Fruit fly (Drosophila melanogaster) S2 (cell line): ENCODE measurements around the gene Adgf-D.

ENCODE experiments used
- CG8478 ChIP-seq: fragments of >200 bp; optimal IDR thresholded peaks from 2 replicates; lab custom pipeline; 2018
- CTCF ChIP-seq, 2 experiments: fragments of >200 bp; optimal IDR thresholded peaks; 2 replicates each; lab custom pipeline; 2018

Gene Adgf-D

DNA sequence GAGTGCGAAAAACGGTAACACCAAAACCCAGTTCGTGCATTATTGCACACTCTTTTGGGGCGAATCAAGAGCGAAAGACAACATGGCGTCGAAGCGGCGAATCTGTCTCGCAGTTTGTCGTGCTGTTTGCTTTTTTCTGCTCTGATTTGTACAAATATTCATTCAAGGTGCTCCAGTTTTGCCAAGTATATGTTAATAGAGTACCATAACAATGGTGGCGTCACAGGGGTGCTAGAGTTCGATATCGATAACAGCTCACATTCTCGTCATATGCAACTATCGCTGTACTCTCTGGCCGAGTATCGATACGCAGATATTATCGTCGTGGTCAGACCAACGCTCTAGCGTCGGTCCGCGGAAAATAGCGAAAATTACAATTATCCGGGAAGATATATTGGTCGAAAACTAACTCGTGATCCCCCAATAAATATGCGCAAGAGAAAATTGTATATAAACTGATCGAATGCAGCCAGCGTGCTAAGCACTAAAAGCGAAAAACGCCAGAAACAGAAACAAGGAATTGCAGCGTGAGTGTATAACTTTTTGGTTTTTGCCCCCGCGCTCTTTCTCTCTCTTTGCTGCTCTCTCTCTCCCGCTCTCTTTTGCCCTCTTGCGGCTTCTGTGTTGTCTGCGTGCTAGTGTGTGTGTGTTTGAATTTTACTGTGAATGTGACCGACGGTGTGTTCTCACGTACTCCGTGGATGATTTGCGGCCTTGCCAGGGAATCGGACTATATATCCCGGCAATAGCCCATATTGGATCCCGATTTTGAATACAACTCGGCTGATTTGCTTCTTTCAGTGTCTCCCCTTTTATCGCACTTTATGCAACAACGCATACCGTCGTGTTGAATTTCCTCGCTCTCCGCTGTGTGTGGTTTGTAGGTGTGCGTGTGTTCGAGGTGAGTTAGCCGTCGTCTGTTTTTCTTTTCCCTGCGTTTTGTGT lies 21.3 kb downstream of the Adgf-D start, which contains the start of gene flfl:
Gene flfl, plus strand, starts transcription at position 298 of the 945 bp plus-strand sequence.
- TF ChIP-seq CTCF (optimal IDR thresholded peaks at IDR 0.05; lab: Kevin White, UChicago) (peak in 1 of 2 experiments; percentile 10), CG8478 (lab: Kevin White, UChicago) (no peak)

DNA sequence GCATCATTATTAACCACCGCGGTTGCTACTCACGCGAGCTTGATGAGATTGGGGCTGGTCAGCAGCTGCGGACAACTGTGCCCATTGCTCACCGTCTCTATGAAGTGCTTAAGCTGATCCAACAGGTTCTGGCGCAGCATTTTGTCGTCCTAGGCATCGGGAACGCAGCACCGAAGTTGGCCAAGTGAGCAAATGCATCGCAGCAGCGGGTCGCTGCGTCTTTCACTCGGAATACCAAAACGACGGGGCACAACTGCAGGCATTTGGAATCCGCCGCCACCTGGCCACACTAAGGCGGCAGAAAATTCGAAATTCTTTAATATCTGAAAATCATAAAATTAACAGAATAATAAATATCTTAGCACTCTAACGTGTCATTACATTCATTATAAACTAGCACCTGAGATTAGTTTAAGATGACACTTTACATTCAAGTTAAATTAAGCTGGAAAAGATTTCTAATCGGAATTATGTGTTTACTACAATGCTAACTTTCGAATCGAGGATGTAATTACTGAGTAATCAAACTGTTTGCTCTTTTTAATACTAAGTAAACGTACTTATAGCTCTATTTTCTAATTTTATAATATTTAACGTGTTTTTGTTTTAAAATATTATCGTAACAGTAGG lies 22.1 kb downstream of the Adgf-D start:
- TF ChIP-seq CTCF (optimal IDR thresholded peaks at IDR 0.05; lab: Kevin White, UChicago) (no peak), CG8478 (lab: Kevin White, UChicago) (no peak)

DNA sequence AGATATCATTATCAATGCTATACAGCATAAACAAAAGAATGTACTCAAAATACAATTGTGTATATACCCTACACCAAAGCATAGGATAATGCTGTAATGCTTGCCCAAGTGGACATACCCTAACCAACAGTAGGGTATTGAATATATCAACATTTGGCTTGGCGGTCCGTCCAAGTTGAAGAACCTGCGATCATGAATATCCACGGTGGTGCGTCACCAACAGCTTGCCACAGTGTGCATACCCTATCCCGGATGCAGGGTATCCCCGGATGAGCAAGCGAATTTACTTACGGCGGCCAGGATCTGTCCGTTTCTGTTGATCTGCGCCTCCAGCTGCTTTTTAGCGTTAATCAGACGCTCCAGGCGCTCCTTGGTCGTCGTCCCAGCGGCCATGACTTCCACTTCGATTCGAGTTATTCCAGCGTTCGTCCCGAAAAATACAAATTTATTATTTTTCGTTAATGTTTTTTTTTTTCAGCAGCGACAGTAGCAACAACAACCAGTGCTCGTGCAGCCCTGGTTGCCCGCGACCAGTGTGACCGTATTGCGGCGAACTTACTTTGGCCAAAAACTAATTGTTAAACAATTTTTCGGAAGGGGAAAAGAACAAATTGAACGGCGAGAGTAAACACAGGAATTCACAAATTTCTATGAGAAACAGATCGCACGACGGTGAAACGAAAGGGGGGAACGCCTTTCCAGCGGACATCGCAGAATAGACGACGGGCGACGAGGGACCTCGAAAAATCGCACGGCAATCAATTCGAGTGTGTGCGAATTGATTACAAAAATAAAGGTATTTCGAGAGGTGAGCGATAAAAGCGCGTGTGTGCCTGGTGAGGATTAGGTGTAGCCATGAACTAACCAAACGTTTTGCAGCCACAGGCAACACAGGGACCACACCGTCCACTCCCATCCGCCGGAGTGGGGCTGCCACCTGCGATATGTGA lies 28.8 kb downstream of the Adgf-D start, which contains the start of the genes Lkb1 and CG9588:
Gene Lkb1, plus strand, starts transcription at position 413 of the 950 bp plus-strand sequence.
Gene CG9588, minus strand, starts transcription at position 545 of the 950 bp plus-strand sequence.
- TF ChIP-seq CTCF (optimal IDR thresholded peaks at IDR 0.05; lab: Kevin White, UChicago) (peak; percentile 17 to 31), CG8478 (lab: Kevin White, UChicago) (no peak)

DNA sequence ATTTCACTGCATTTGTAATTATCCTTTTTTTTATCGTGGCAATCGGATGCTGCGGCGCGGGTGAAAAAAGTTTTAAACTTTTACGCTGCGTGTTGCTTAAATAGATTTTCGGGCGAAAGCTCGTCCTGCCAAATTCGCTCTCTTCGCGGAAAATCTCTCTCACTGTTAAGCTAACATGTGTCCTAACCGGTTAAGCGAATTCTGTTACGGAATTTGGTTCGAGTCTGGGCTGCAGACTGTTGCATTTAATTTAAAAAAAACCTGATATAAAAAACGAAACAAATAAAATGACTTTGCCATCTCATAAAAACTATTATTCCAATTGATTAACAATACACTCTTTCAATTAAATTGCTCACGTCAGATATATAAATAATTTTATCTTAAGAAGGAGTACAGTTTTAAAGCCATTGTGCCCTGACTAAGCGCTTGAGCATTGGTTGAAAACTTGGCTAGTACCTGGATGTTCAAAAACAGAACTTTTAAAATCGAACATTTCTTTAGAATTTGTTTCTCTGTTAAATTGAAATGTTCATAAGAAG lies 30.6 kb downstream of the Adgf-D start, which contains the start of gene Task6:
Gene Task6, minus strand, starts transcription at position 51 of the 542 bp plus-strand sequence.
- TF ChIP-seq CG8478 (lab: Kevin White, UChicago): no peak
- TF ChIP-seq CTCF (optimal IDR thresholded peaks at IDR 0.05; lab: Kevin White, UChicago): peak in 1 of 2 experiments; percentile 42

DNA sequence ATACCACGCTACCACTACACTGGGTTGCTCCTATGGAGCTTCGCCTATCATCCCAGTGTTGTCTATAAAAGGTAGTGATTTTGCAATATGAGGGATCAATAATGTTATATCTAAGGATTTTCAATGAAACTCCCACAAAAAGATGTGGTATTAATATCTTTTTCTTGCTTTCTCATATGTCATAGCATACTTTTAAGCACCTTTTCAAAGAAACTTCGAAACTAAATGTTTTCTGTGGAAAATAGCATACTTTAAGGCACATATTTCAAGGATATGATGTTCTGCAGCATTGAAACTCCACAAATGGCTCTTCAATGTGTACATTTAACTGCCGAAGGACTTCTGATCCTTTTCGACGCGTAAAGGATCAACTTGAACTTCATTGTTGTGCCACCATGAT lies 32.3 kb downstream of the Adgf-D start:
- TF ChIP-seq CTCF (optimal IDR thresholded peaks at IDR 0.05; lab: Kevin White, UChicago) (no peak), CG8478 (lab: Kevin White, UChicago) (no peak)

DNA sequence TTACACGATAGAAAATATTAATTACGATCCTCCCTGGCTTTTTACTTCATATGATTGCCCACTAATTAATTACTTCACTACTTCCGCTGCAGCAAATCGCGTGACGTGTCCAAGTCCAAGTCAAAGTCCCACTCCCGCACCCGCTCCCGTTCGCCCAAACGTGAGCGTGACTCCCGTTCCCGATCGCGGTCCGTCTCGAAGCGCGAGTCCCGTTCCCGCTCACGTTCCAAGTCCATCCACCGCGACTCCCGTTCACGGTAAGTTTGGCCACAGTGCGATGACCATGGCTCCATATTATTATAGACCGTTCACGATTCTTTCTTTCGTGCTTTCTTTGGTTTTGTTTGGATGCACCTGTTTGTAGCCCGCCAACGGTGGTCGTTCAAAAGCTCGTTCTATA lies 39.2 kb downstream of the Adgf-D start:
- TF ChIP-seq CTCF (optimal IDR thresholded peaks at IDR 0.05; lab: Kevin White, UChicago) (no peak), CG8478 (lab: Kevin White, UChicago) (no peak)

DNA sequence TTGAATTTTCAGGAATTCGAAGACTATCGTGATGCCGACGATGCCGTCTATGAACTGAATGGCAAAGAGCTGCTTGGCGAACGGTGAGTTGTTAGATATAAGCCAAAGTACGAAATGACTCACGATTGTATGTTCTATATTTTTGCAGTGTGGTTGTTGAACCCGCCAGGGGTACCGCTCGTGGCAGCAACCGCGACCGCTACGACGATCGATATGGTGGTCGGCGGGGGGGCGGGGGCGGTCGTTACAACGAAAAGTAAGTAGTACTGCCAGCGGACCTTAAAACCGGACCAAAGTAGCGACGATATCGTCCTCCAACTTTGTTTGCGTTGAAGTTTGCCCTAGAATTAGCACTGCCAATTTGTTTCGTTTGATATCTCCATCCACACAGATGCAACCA lies 43.1 kb downstream of the Adgf-D start:
- TF ChIP-seq CG8478 (lab: Kevin White, UChicago) (no peak), CTCF (optimal IDR thresholded peaks at IDR 0.05; lab: Kevin White, UChicago) (no peak)

DNA sequence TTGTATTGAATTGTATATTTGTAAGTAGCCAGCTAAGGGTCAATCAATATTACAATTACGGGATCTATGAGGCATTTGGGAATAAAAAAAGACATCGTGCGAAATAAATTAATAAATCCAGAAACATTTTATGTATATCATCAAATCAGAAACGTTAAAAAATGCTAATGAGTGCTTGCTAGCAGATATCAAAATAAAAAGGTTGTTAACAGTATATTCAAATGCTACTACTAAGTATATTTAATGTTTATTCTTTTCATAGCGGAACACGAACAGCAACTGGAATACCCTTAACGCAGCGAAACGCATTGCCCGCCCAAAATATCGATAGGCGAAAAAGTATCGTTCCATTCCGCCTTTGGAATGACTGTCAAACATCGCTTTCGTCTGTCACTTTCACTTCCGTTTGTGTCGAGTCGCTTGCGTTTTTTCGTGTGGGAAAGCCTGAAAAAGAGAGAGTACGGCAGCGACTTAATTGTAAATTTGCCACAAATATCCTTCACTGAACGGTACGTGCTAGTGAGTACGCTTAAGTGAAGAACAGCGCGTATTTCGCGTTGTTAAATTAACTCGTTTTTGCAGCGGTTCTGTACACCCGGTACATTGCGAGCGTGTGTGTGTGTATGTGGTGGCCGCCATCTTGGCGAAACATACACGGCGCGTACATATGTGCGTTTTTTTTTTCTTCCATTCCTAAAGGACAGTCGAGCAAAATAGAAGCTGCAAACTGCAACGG lies 44.1 kb downstream of the Adgf-D start, which contains the start of gene B52:
Gene B52, plus strand, starts transcription at position 388 of the 736 bp plus-strand sequence.
- peak in 1 of 2 experiments; percentile 11 for TF ChIP-seq CTCF (optimal IDR thresholded peaks at IDR 0.05; lab: Kevin White, UChicago)
- TF ChIP-seq CG8478 (lab: Kevin White, UChicago): no peak

DNA sequence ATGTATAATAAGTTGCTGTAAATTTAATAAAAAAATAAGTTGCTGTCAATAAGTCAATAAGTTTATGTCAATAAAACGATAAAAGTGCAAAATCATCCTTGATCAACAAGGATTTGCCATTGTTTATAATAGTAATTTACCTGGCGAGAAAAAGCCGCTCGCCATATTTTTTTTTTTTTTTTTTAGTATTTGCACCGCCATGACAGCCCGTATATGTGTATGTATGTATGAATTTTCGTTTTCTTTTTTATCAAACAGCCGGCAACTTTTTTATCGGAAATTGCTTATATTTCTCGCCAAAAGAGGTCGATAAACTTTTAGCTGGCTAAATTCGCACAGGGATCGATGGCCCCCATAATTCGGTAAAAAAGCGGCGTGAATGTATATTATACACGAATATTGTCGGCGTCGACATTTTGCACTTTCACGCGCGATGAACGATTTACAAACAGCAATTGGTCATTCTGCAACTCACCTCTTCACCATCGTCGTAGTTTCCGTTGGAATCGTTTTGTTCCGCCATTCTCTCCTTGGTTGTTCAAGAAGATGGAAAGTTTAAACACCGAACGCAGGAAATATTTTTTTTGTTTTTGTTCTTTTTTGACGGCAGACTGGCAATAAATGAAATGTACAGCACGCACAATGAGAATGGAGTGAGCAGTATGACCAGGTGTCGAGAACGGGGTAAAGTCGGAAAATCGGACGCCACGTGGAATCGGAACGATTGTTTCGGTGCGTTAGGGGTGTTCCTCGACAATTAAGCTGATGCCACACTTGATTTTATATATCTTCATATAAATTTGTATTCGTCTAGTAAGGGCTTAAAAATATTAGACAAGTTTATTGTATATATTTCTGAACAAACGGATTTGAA lies 45.1 kb downstream of the Adgf-D start, which contains the start of gene Hrb87F:
Gene Hrb87F, minus strand, starts transcription at position 667 of the 874 bp plus-strand sequence.
- TF ChIP-seq CTCF (optimal IDR thresholded peaks at IDR 0.05; lab: Kevin White, UChicago) (no peak), CG8478 (lab: Kevin White, UChicago) (no peak)

DNA sequence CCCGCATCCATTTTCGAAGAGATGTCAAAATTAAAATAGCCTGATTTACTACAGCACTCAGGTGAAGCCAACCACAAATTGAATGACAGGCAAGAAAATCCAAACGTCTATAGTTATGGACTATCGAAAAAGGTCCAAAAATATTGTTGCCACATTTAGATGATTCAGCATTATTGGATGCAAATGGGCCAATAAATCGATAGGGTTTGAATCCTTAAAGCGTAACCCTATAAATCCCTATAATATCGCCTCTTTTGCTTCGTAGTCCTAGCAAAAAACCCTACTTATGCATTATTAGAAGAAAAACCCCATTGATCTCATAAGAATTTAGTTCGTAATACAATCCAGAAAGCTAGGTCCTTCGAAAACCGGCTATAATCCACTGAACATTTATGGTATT lies 48.9 kb downstream of the Adgf-D start, which contains the start of gene Rbp4:
Gene Rbp4, minus strand, starts transcription at position 101 of the 400 bp plus-strand sequence.
- TF ChIP-seq CG8478 (lab: Kevin White, UChicago): no peak
